Worm (Caenorhabditis elegans): Measurements from ENCODE around the gene npp-5.
"Not testable (repeated sequence)": the region's sequence is repeated elsewhere in the genome, so short reads cannot be mapped to it uniquely, and the experiment has no call there.

npp-5 gene

DNA sequence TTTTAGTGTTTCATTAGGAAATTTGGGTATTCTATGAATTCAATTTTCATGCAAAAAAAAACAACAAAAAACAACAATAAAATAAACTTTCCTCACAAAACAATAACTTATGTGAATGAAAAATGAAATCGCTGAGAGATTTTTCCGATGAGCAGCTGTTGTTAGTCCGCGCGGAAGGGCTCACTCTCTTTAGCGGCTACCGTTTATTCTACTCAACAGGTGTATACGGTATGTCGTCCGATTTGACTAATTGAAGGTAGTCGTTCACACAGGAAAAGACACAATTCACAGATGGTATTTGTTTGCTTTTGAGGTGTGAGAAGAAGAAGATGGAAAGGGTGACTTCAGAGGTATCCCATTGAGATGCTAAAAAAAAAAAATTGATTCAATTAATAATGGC is 30.9 kb downstream of the npp-5 start:
- TF ChIP-seq ama-1 (optimal IDR thresholded peaks at IDR 0.05) = no peak

DNA sequence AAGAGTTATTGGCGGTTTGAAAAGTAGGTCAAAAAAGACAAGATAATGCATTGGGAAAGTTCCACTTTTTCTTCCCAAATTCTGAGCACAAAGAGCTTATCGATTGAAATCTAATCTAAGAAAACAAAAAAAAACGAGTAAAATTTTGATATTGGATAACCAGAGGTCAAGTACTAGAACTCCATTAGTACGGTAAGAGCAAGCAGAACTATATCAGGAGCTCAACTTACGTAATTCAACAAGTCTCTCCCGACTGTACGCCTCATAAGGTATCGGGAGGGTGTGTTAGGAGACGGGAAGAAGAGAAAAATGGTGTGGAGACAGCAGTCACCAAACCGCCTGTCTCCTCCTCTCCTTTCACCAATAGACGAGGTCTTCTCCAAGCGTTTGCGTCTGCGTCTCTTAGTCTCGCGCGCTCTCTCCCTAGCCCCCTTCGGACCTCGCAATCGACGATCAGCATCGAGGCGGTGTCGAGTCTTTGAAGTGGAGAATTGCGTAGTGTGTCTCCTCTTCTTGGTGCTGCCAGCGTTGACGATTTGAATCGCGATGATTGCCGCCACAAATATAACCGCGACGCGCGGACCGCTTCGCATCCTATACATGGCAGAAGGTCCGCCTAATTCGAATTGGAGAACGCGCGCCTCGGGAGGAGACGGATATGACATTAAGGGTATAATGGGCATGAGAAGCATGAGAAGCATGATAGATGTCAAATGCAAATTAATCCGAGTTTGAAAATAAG is 32.5 kb downstream of the npp-5 start, which contains the start of gene F54D5.5:
TSS of gene F54D5.5 (minus strand) at position 51 of the 742 bp plus-strand sequence.
- TF ChIP-seq nhr-11 (tag; optimal IDR thresholded peaks at IDR 0.05) (no peak), lin-15B (tag; optimal IDR thresholded peaks at IDR 0.05) (peak; percentile 49), elt-1 (tag; optimal IDR thresholded peaks at IDR 0.05) (no peak), pqm-1 (tag; optimal IDR thresholded peaks at IDR 0.05) (no peak)

- TF ChIP-seq zag-1 (tag; optimal IDR thresholded peaks at IDR 0.05) = no peak
- TF ChIP-seq nfya-1 (tag; optimal IDR thresholded peaks at IDR 0.05; ENCODE audit: insufficient read depth) = no peak
- no peak for TF ChIP-seq ZK546.5 (tag; optimal IDR thresholded peaks at IDR 0.05)
- TF ChIP-seq aly-2 (tag; optimal IDR thresholded peaks at IDR 0.05) = no peak
- no peak for TF ChIP-seq nhr-12 (tag; optimal IDR thresholded peaks at IDR 0.05)
- TF ChIP-seq elt-1 (tag; optimal IDR thresholded peaks at IDR 0.05) = no peak
- no peak for TF ChIP-seq elt-2 (tag; optimal IDR thresholded peaks at IDR 0.05)
- no peak for TF ChIP-seq pha-4 (tag; optimal IDR thresholded peaks at IDR 0.05)
- no peak for TF ChIP-seq snpc-4 (tag; optimal IDR thresholded peaks at IDR 0.05)
- no peak for TF ChIP-seq egl-27 (tag; optimal IDR thresholded peaks at IDR 0.05)
- no peak for TF ChIP-seq ztf-11 (tag; optimal IDR thresholded peaks at IDR 0.05)
- TF ChIP-seq mml-1 (tag; optimal IDR thresholded peaks at IDR 0.05) = no peak
- TF ChIP-seq pqm-1 (tag; optimal IDR thresholded peaks at IDR 0.05) = no peak
These were observed 35.5 kb downstream of the npp-5 start, which contains the start of gene F54D5.15 for ce11 chrII:11564127-11564526. Gene F54D5.15, minus strand, starts transcription at chrII:11564227.

- TF ChIP-seq aly-2 (tag; optimal IDR thresholded peaks at IDR 0.05) = no peak
These were observed 43.3 kb downstream of the npp-5 start, which contains the start of gene F54D5.17 for ce11 chrII:11556338-11556737. Gene F54D5.17, plus strand, starts transcription at chrII:11556638.

ce11 chrII:11555634-11556033 is 44.0 kb downstream of the npp-5 start, which contains the start of gene F54D5.24:
Gene F54D5.24, plus strand, starts transcription at chrII:11555949.
- TF ChIP-seq ztf-4 (tag; optimal IDR thresholded peaks at IDR 0.05) (no peak), snpc-4 (tag; optimal IDR thresholded peaks at IDR 0.05) (no peak), ztf-11 (tag; optimal IDR thresholded peaks at IDR 0.05) (no peak), pha-4 (tag; optimal IDR thresholded peaks at IDR 0.05) (peak; percentile 10), nhr-28 (tag; optimal IDR thresholded peaks at IDR 0.05) (no peak), nhr-67 (tag; optimal IDR thresholded peaks at IDR 0.05) (no peak), pqm-1 (tag; optimal IDR thresholded peaks at IDR 0.05) (no peak), fos-1 (tag; optimal IDR thresholded peaks at IDR 0.05) (no peak), skn-1 (tag; optimal IDR thresholded peaks at IDR 0.05) (no peak)

DNA sequence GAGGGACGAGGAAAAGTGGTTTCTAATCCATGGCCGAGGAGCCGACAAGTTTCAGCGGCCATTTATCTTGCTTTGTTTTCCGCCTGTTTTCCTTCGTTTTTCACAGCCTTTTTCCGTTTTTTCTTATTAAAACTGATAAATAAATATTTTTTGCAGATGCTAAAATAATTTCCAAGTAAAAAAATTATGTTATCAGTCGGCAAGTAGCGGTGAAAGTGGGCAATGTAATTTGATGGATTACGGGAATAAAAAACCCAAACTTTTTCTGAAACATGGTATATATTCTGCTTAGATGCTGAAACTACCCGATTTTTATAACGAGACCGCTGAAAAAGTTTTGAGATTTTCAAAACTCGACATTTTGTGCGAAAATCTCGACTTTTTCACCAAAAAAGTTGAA is 47.6 kb downstream of the npp-5 start, which contains the start of gene dhgd-1:
TSS of gene dhgd-1 (minus strand) at position 101 of the 400 bp plus-strand sequence.
- not testable (repeated sequence) for TF ChIP-seq lin-39, ztf-4, zag-1 (tag; optimal IDR thresholded peaks at IDR 0.05)

ce11 chrII:11547254-11547687 is 52.3 kb downstream of the npp-5 start, which contains the start of gene F54D5.7:
Gene F54D5.7, plus strand, starts transcription at chrII:11547517.
- TF ChIP-seq lin-15B (tag; optimal IDR thresholded peaks at IDR 0.05) (no peak), fos-1 (tag; optimal IDR thresholded peaks at IDR 0.05) (peak; percentile 66), ZK546.5 (tag; optimal IDR thresholded peaks at IDR 0.05) (no peak), tbx-2 (tag; optimal IDR thresholded peaks at IDR 0.05) (peak; percentile 65), ceh-82 (tag; optimal IDR thresholded peaks at IDR 0.05) (no peak), ztf-4 (tag; optimal IDR thresholded peaks at IDR 0.05) (peak; percentile 92), snpc-4 (tag; optimal IDR thresholded peaks at IDR 0.05) (peak; percentile 39), mdl-1 (tag; optimal IDR thresholded peaks at IDR 0.05) (peak; percentile 32), nfya-1 (tag; optimal IDR thresholded peaks at IDR 0.05; ENCODE audit: insufficient read depth) (peak; percentile 67), ceh-28 (tag; optimal IDR thresholded peaks at IDR 0.05) (peak; percentile 16), ceh-16 (tag; optimal IDR thresholded peaks at IDR 0.05) (peak; percentile 75), nhr-28 (tag; optimal IDR thresholded peaks at IDR 0.05) (no peak), jun-1 (tag; optimal IDR thresholded peaks at IDR 0.05) (no peak), R02D3.7 (tag; optimal IDR thresholded peaks at IDR 0.05) (no peak), nhr-76 (tag; optimal IDR thresholded peaks at IDR 0.05) (no peak), lin-39 (tag; optimal IDR thresholded peaks at IDR 0.05) (peak; percentile 21), nhr-237 (tag; optimal IDR thresholded peaks at IDR 0.05) (no peak), egl-27 (tag; optimal IDR thresholded peaks at IDR 0.05) (no peak), eor-1 (tag; optimal IDR thresholded peaks at IDR 0.05) (no peak), sea-2 (GFP tag; optimal IDR thresholded peaks at IDR 0.05) (no peak), nhr-43 (tag; optimal IDR thresholded peaks at IDR 0.05; ENCODE audit: poor library complexity, severe bottlenecking) (peak; percentile 32), elt-2 (tag; optimal IDR thresholded peaks at IDR 0.05) (peak; percentile 70), elt-1 (tag; optimal IDR thresholded peaks at IDR 0.05) (peak; percentile 1), unc-39 (tag; optimal IDR thresholded peaks at IDR 0.05) (no peak), lsy-12 (tag; optimal IDR thresholded peaks at IDR 0.05) (peak; percentile 54), nhr-23 (tag; optimal IDR thresholded peaks at IDR 0.05) (peak; percentile 73), mml-1 (tag; optimal IDR thresholded peaks at IDR 0.05) (no peak)

All from whole organism, L3 larva.